Fruit fly (Drosophila melanogaster) whole organism, adult: ENCODE results near the gene CG12811.

Experiments used
- CG11617 ChIP-seq: fragments of 200-800 bp; sonication (Bioruptor generic); optimal IDR thresholded peaks from 2 replicates; lab custom pipeline; 2017; ENCODE audit warnings: mild to moderate bottlenecking, missing biosample characterization, missing genetic modification reagents, missing genetic modification characterization
- CG14711 ChIP-seq: fragments of 200-800 bp; sonication (Bioruptor generic); optimal IDR thresholded peaks from 2 replicates; lab custom pipeline; 2018; ENCODE audit warnings: missing biosample characterization, mild to moderate bottlenecking, missing genetic modification characterization, moderate library complexity
- CG33017 ChIP-seq: fragments of 200-800 bp; sonication (Bioruptor generic); optimal IDR thresholded peaks from 2 replicates; lab custom pipeline; 2018; ENCODE audit warnings: missing biosample characterization, mild to moderate bottlenecking, missing genetic modification characterization, moderate library complexity
- CG7101 ChIP-seq: fragments of 200-800 bp; sonication (Bioruptor generic); optimal IDR thresholded peaks from 2 replicates; lab custom pipeline; 2018; ENCODE audit warnings: missing biosample characterization, mild to moderate bottlenecking, missing genetic modification characterization, moderate library complexity
- cic ChIP-seq: fragments of 200-800 bp; sonication (Bioruptor generic); optimal IDR thresholded peaks from 2 replicates; lab custom pipeline; 2017; ENCODE audit warnings: missing biosample characterization, mild to moderate bottlenecking, missing genetic modification characterization, moderate library complexity
- cnc ChIP-seq, 2 experiments: fragments of >200 bp; optimal IDR thresholded peaks; 2 replicates each; lab custom pipeline; 2017
- ovo ChIP-seq: fragments of 200-800 bp; sonication (Bioruptor generic); optimal IDR thresholded peaks from 2 replicates; lab custom pipeline; 2016; ENCODE audit warnings: missing biosample characterization, missing genetic modification characterization
- tj ChIP-seq: fragments of 200-800 bp; sonication (Bioruptor generic); optimal IDR thresholded peaks from 3 replicates; lab custom pipeline; 2017; ENCODE audit warnings: missing biosample characterization, mild to moderate bottlenecking, missing genetic modification characterization, moderate library complexity
- toe ChIP-seq: fragments of 200-800 bp; sonication (Bioruptor generic); optimal IDR thresholded peaks from 2 replicates; lab custom pipeline; 2016; ENCODE audit warnings: missing biosample characterization, missing genetic modification characterization

DNA sequence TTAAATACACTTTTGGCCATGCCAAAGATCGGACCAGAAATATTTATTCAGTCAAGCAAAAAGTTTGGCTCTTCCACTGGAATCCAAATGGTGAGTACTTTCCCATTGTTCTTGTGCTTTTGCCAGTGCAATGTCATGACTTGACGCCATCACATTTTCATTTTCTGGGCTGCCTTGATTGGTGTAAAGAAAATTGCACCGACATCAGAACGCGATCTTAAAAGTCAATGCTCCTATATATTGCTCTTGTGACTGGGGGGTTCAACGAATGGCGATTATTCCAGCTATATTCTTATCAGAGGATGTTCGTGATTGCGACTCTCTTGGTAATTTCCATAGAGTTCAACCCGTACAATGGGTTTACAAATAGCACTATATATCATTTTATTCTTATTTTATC is 8.1 kb downstream of the CG12811 start:
- no peak for TF ChIP-seq CG7101
- TF ChIP-seq toe: no peak
- no peak for TF ChIP-seq CG33017 (tag; lab: Kevin White, UChicago)
- TF ChIP-seq ovo (GFP tag; lab: Kevin White, UChicago): no peak
- TF ChIP-seq CG11617 (GFP tag; lab: Kevin White, UChicago): no peak
- no peak for TF ChIP-seq cnc (optimal IDR thresholded peaks at IDR 0.05; lab: Kevin White, UChicago)
- no peak for TF ChIP-seq cic (GFP tag; lab: Kevin White, UChicago)
- TF ChIP-seq CG14711 (tag; lab: Kevin White, UChicago): no peak
- peak; percentile 32 for TF ChIP-seq tj (GFP tag; lab: Kevin White, UChicago)
